Worm (Caenorhabditis elegans): Measurements from ENCODE around the gene nhr-11.

nhr-11 gene

ce11 chrIV:9040393-9040792, 29.4 kb upstream of the nhr-11 start, which contains the start of gene Y73F4A.3:
Y73F4A.3 (minus strand) TSS chrIV:9040493.
- no peak for TF ChIP-seq F13H6.1 (tag; optimal IDR thresholded peaks at IDR 0.05)
- no peak for TF ChIP-seq ceh-24 (tag; optimal IDR thresholded peaks at IDR 0.05)
- TF ChIP-seq ztf-16 (tag; optimal IDR thresholded peaks at IDR 0.05): no peak
- no peak for TF ChIP-seq unc-42 (tag; optimal IDR thresholded peaks at IDR 0.05)
- TF ChIP-seq pag-3 (tag; optimal IDR thresholded peaks at IDR 0.05; ENCODE audit: borderline replicate concordance): no peak
- TF ChIP-seq nhr-232 (tag; optimal IDR thresholded peaks at IDR 0.05): no peak
- no peak for TF ChIP-seq ets-4 (tag; optimal IDR thresholded peaks at IDR 0.05)
- no peak for TF ChIP-seq Y22D7AL.16 (tag; optimal IDR thresholded peaks at IDR 0.05)
- no peak for TF ChIP-seq sox-4 (tag; optimal IDR thresholded peaks at IDR 0.05)
- no peak for TF ChIP-seq fax-1 (tag; optimal IDR thresholded peaks at IDR 0.05)
- no peak for TF ChIP-seq tbx-2 (tag; optimal IDR thresholded peaks at IDR 0.05)
- TF ChIP-seq mec-3 (tag; optimal IDR thresholded peaks at IDR 0.05; ENCODE audit: borderline replicate concordance): no peak

ce11 chrIV:9043224-9043623, 26.6 kb upstream of the nhr-11 start, which contains the start of gene Y73F4A.2:
Y73F4A.2 (minus strand) TSS chrIV:9043347.
- TF ChIP-seq ceh-22 (tag; optimal IDR thresholded peaks at IDR 0.05): no peak
- no peak for TF ChIP-seq fkh-10 (GFP tag; optimal IDR thresholded peaks at IDR 0.05)
- TF ChIP-seq gmeb-2 (tag; optimal IDR thresholded peaks at IDR 0.05): no peak
- no peak for TF ChIP-seq nfya-1 (tag; optimal IDR thresholded peaks at IDR 0.05)
- no peak for TF ChIP-seq T23F11.4 (GFP tag; optimal IDR thresholded peaks at IDR 0.05)
- no peak for TF ChIP-seq zip-5 (tag; optimal IDR thresholded peaks at IDR 0.05)

ce11 chrIV:9045252-9045651, 24.6 kb upstream of the nhr-11 start, which contains the start of gene Y73F4A.1:
Y73F4A.1 (minus strand) TSS chrIV:9045352.
- TF ChIP-seq C08G9.2 (tag; optimal IDR thresholded peaks at IDR 0.05) (no peak), pqm-1 (tag; optimal IDR thresholded peaks at IDR 0.05) (no peak), dmd-4 (tag; optimal IDR thresholded peaks at IDR 0.05; ENCODE audit: borderline replicate concordance) (no peak), fax-1 (tag; optimal IDR thresholded peaks at IDR 0.05) (no peak)

ce11 chrIV:9048096-9048495, 21.7 kb upstream of the nhr-11 start:
- TF ChIP-seq mec-3 (tag; optimal IDR thresholded peaks at IDR 0.05; ENCODE audit: borderline replicate concordance) (peak; percentile 16), tbx-2 (tag; optimal IDR thresholded peaks at IDR 0.05) (peak; percentile 37), ceh-34 (tag; optimal IDR thresholded peaks at IDR 0.05) (peak; percentile 5), F13H6.1 (tag; optimal IDR thresholded peaks at IDR 0.05) (peak; percentile 52), fkh-6 (tag; optimal IDR thresholded peaks at IDR 0.05) (peak; percentile 26), elt-4 (tag; optimal IDR thresholded peaks at IDR 0.05) (peak; percentile 88), hlh-8 (tag; optimal IDR thresholded peaks at IDR 0.05) (peak; percentile 30), hlh-6 (tag; optimal IDR thresholded peaks at IDR 0.05) (peak; percentile 2), madf-2 (tag; optimal IDR thresholded peaks at IDR 0.05) (peak; percentile 57), sdc-2 (tag; optimal IDR thresholded peaks at IDR 0.05) (peak; percentile 22)

ce11 chrIV:9051036-9051435, 18.8 kb upstream of the nhr-11 start:
- TF ChIP-seq ceh-9 (tag; optimal IDR thresholded peaks at IDR 0.05): no peak
- no peak for TF ChIP-seq npax-4 (tag; optimal IDR thresholded peaks at IDR 0.05)
- no peak for TF ChIP-seq hlh-13 (GFP tag; optimal IDR thresholded peaks at IDR 0.05)
- TF ChIP-seq ceh-18 (tag; optimal IDR thresholded peaks at IDR 0.05): no peak
- TF ChIP-seq F13H6.1 (tag; optimal IDR thresholded peaks at IDR 0.05): no peak
- no peak for TF ChIP-seq tbx-2 (tag; optimal IDR thresholded peaks at IDR 0.05)
- no peak for TF ChIP-seq hlh-30 (tag; optimal IDR thresholded peaks at IDR 0.05; ENCODE audit: insufficient read depth)
- TF ChIP-seq pros-1 (tag; optimal IDR thresholded peaks at IDR 0.05): no peak
- TF ChIP-seq ceh-30 (tag; optimal IDR thresholded peaks at IDR 0.05): no peak

Data from whole organism, late embryonic.